Worm (Caenorhabditis elegans) whole organism, mixed stage, embryonic: ENCODE data around the gene fbxa-19.

Experiments
- ces-1 ChIP-seq: fragments of 150-350 bp; optimal IDR thresholded peaks from 2 replicates; lab custom pipeline; 2014; ENCODE audit warnings: missing biosample characterization, missing genetic modification reagents, missing genetic modification characterization
- unc-62 ChIP-seq: fragments of 150-350 bp; optimal IDR thresholded peaks from 2 replicates; lab custom pipeline; 2014; ENCODE audit warnings: missing biosample characterization, missing genetic modification reagents, missing genetic modification characterization

ce11 chrIII:1314283-1314682, 918 bp upstream of the fbxa-19 start:
- TF ChIP-seq ces-1 (GFP tag; lab: Kevin White, UChicago) (no peak), unc-62 (no peak)
